Fruit fly (Drosophila melanogaster): ENCODE measurements around the gene gry.

DNA sequence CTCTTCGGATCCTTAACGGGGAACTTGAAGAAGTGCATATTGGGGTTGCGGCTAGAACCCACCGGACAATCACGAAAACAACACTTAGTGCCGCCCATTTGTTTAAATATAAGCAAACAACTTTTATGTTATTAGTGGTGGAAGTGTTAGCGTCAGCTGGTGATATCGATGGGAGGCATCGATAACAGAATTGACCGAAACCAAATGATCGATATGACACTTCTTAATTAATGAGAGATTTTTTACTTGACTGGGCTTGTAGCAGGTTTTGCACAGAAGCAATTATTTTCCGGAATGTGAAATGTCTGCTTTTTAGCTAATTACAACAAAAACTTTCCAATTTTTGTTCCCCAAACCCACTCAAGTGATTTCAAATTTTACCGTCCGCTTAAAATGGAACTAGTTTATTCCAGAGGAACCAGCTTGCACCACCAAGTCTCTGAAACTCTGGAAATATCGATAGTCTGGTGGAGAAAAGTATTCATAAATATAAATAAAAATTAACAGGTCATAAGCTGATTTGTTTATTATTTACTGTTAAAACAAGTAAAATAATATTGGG lies 6.5 kb upstream of the gry start, which contains the start of gene CG14965:
- TF ChIP-seq EcR (GFP tag; optimal IDR thresholded peaks at IDR 0.05) (no peak), CG8478 (optimal IDR thresholded peaks at IDR 0.05) (no peak)

Data from whole organism.